Worm (Caenorhabditis elegans) whole organism, L1 larva: Measurements from ENCODE around the gene subs-4.

ENCODE experiments used
- aha-1 ChIP-seq: fragments of 150-350 bp; optimal IDR thresholded peaks from 2 replicates; lab custom pipeline; 2014; ENCODE audit warnings: missing biosample characterization, missing genetic modification characterization
- alr-1 ChIP-seq: fragments of 200-800 bp; sonication (Bioruptor generic); optimal IDR thresholded peaks from 2 replicates; lab custom pipeline; 2018; ENCODE audit warnings: borderline replicate concordance, mild to moderate bottlenecking, missing genetic modification characterization, missing compliant biosample characterization
- ceh-63 ChIP-seq: fragments of 200-800 bp; sonication (Bioruptor generic); optimal IDR thresholded peaks from 2 replicates; lab custom pipeline; 2018; ENCODE audit warnings: mild to moderate bottlenecking, missing genetic modification characterization, missing compliant biosample characterization
- ceh-82 ChIP-seq, 3 experiments: fragments of 150-350 bp in 1 of 3; sonication (generic microtip) in 2 of 3; optimal IDR thresholded peaks; 2 replicates each; lab custom pipeline; 2014 to 2017; ENCODE audit warnings: missing biosample characterization in 3 of 3, missing genetic modification characterization in 3 of 3
- ceh-88 ChIP-seq: fragments of 200-800 bp; sonication (Bioruptor generic); IDR thresholded peaks from 2 replicates; pipeline ENCODE4 v1.3.6; 2022; ENCODE audit warnings: missing genetic modification characterization, missing compliant biosample characterization
- efl-1 ChIP-seq, 4 experiments: fragments of 150-350 bp; optimal IDR thresholded peaks in 3 of 4; peaks in 1 of 4; 1 replicate in 1 of 4; 2 replicates in 3 of 4; lab custom pipeline; 2014; ENCODE audit warnings: missing biosample characterization in 2 of 4, missing genetic modification characterization in 2 of 4, missing genetic modification reagents in 2 of 4
- egl-13 ChIP-seq: sonication (generic microtip); optimal IDR thresholded peaks from 2 replicates; lab custom pipeline; 2016; ENCODE audit warnings: missing genotype, missing genetic modification reagents, missing genetic modification characterization, missing compliant biosample characterization
- fkh-10 ChIP-seq: sonication (generic microtip); optimal IDR thresholded peaks from 2 replicates; lab custom pipeline; 2017; ENCODE audit warnings: missing biosample characterization, missing genetic modification reagents, missing genetic modification characterization
- fkh-4 ChIP-seq: sonication (generic microtip); optimal IDR thresholded peaks from 2 replicates; lab custom pipeline; 2016; ENCODE audit warnings: missing compliant biosample characterization, missing genetic modification characterization, borderline replicate concordance
- fkh-8 ChIP-seq: sonication (generic microtip); optimal IDR thresholded peaks from 2 replicates; lab custom pipeline; 2016; ENCODE audit warnings: mild to moderate bottlenecking, missing genetic modification characterization, missing compliant biosample characterization
- hpl-2 ChIP-seq: fragments of 150-350 bp; optimal IDR thresholded peaks from 2 replicates; lab custom pipeline; 2014; ENCODE audit warnings: missing biosample characterization, missing genetic modification reagents, missing genetic modification characterization
- irx-1 ChIP-seq: sonication (generic microtip); optimal IDR thresholded peaks from 2 replicates; lab custom pipeline; 2016; ENCODE audit warnings: missing genetic modification characterization, missing compliant biosample characterization
- isw-1 ChIP-seq: fragments of 200-800 bp; sonication (Bioruptor generic); IDR thresholded peaks from 2 replicates; pipeline ENCODE4 v1.3.6; 2022; ENCODE audit warnings: missing genetic modification characterization, missing compliant biosample characterization
- jun-1 ChIP-seq: fragments of 150-350 bp; optimal IDR thresholded peaks from 2 replicates; lab custom pipeline; 2014; ENCODE audit warnings: missing biosample characterization, missing genetic modification reagents, missing genetic modification characterization
- lin-14 ChIP-seq: fragments of 200-800 bp; sonication (Bioruptor generic); optimal IDR thresholded peaks from 2 replicates; lab custom pipeline; 2018; ENCODE audit warnings: mild to moderate bottlenecking, missing genetic modification characterization, moderate library complexity, missing compliant biosample characterization
- lin-35 ChIP-seq, 2 experiments: fragments of 150-350 bp; optimal IDR thresholded peaks; 2 replicates each; lab custom pipeline; 2014; ENCODE audit warnings: missing biosample characterization in 2 of 2, missing genetic modification characterization in 2 of 2, missing genetic modification reagents in 2 of 2
- lir-3 ChIP-seq: sonication (generic microtip); optimal IDR thresholded peaks from 2 replicates; lab custom pipeline; 2016; ENCODE audit warnings: mild to moderate bottlenecking, missing genetic modification characterization, moderate library complexity, missing compliant biosample characterization; ENCODE audit not compliant: poor library complexity
- lsy-2 ChIP-seq, 2 experiments: fragments of 150-350 bp; optimal IDR thresholded peaks; 2 replicates each; lab custom pipeline; 2014; ENCODE audit warnings: missing biosample characterization in 2 of 2, missing genetic modification characterization in 2 of 2
- mab-9 ChIP-seq: fragments of 200-800 bp; sonication (Bioruptor generic); IDR thresholded peaks from 2 replicates; pipeline ENCODE4 v1.3.6; 2022; ENCODE audit warnings: missing genetic modification reagents, missing genetic modification characterization, missing compliant biosample characterization
- mep-1 ChIP-seq: fragments of 150-350 bp; optimal IDR thresholded peaks from 2 replicates; lab custom pipeline; 2014; ENCODE audit warnings: missing biosample characterization, missing genetic modification characterization
- nhr-47 ChIP-seq: sonication (generic microtip); optimal IDR thresholded peaks from 2 replicates; lab custom pipeline; 2016; ENCODE audit warnings: mild to moderate bottlenecking, missing genetic modification characterization, moderate library complexity, missing compliant biosample characterization
- nhr-71 ChIP-seq: sonication (generic microtip); optimal IDR thresholded peaks from 2 replicates; lab custom pipeline; 2016; ENCODE audit warnings: mild to moderate bottlenecking, missing genetic modification characterization, moderate library complexity, missing compliant biosample characterization
- nhr-77 ChIP-seq: fragments of 150-350 bp; optimal IDR thresholded peaks from 2 replicates; lab custom pipeline; 2014; ENCODE audit warnings: missing biosample characterization, missing genetic modification characterization
- nhr-84 ChIP-seq: sonication (generic microtip); optimal IDR thresholded peaks from 2 replicates; lab custom pipeline; 2017; ENCODE audit warnings: missing biosample characterization, missing genetic modification characterization
- pag-3 ChIP-seq: sonication (generic microtip); optimal IDR thresholded peaks from 2 replicates; lab custom pipeline; 2017; ENCODE audit warnings: missing genetic modification characterization, mild to moderate bottlenecking, missing compliant biosample characterization, antibody characterized with exemption, borderline replicate concordance; ENCODE audit not compliant: insufficient read depth
- pax-3 ChIP-seq: fragments of 200-800 bp; sonication (Bioruptor generic); optimal IDR thresholded peaks from 2 replicates; lab custom pipeline; 2018; ENCODE audit warnings: mild to moderate bottlenecking, missing genetic modification characterization, moderate library complexity, missing compliant biosample characterization
- pqm-1 ChIP-seq: sonication (generic microtip); optimal IDR thresholded peaks from 3 replicates; lab custom pipeline; 2017; ENCODE audit warnings: missing biosample characterization, missing genetic modification characterization
- skn-1 ChIP-seq: fragments of 150-350 bp; optimal IDR thresholded peaks from 2 replicates; lab custom pipeline; 2014; ENCODE audit warnings: missing biosample characterization, missing genetic modification characterization
- snu-23 ChIP-seq: sonication (generic microtip); optimal IDR thresholded peaks from 2 replicates; lab custom pipeline; 2016; ENCODE audit warnings: missing genetic modification characterization, missing compliant biosample characterization
- sox-4 ChIP-seq: sonication (generic microtip); optimal IDR thresholded peaks from 2 replicates; lab custom pipeline; 2016; ENCODE audit warnings: missing genetic modification characterization, missing compliant biosample characterization
- sptf-1 ChIP-seq: fragments of 150-350 bp; optimal IDR thresholded peaks from 2 replicates; lab custom pipeline; 2014; ENCODE audit warnings: missing biosample characterization, missing genetic modification characterization
- swsn-7 ChIP-seq: sonication (generic microtip); optimal IDR thresholded peaks from 2 replicates; lab custom pipeline; 2016; ENCODE audit warnings: missing genetic modification characterization, missing compliant biosample characterization
- tbx-2 ChIP-seq: sonication (generic microtip); optimal IDR thresholded peaks from 2 replicates; lab custom pipeline; 2016; ENCODE audit warnings: missing genetic modification characterization, missing compliant biosample characterization
- unc-62 ChIP-seq: fragments of 150-350 bp; optimal IDR thresholded peaks from 2 replicates; lab custom pipeline; 2014; ENCODE audit warnings: missing biosample characterization, missing genetic modification reagents, missing genetic modification characterization
- unc-86 ChIP-seq: sonication (generic microtip); optimal IDR thresholded peaks from 2 replicates; lab custom pipeline; 2016; ENCODE audit warnings: missing genetic modification characterization, missing compliant biosample characterization
- vab-15 ChIP-seq: sonication (generic microtip); optimal IDR thresholded peaks from 2 replicates; lab custom pipeline; 2017; ENCODE audit warnings: missing genotype, mild to moderate bottlenecking, missing genetic modification characterization, missing compliant biosample characterization
- zag-1 ChIP-seq: fragments of 150-350 bp; optimal IDR thresholded peaks from 2 replicates; lab custom pipeline; 2014; ENCODE audit warnings: missing biosample characterization, missing genetic modification characterization
- zip-4 ChIP-seq: fragments of 200-800 bp; sonication (Bioruptor generic); optimal IDR thresholded peaks from 2 replicates; lab custom pipeline; 2018; ENCODE audit warnings: mild to moderate bottlenecking, missing genetic modification characterization, moderate library complexity, missing compliant biosample characterization
- ztf-11 ChIP-seq, 2 experiments: sonication (generic microtip); optimal IDR thresholded peaks; 2 replicates each; lab custom pipeline; 2016 to 2017; ENCODE audit warnings: missing genetic modification characterization in 2 of 2, missing biosample characterization in 1 of 2, missing compliant biosample characterization in 1 of 2

subs-4 gene

ce11 chrIII:11381922-11382321 lies at the start of gene subs-4:
subs-4 (plus strand) TSS chrIII:11382222.
- TF ChIP-seq pax-3 (tag; lab: Kevin White, UChicago): no peak
- no peak for TF ChIP-seq jun-1 (tag; lab: Kevin White, UChicago)
- no peak for TF ChIP-seq lsy-2 (tag; optimal IDR thresholded peaks at IDR 0.05; lab: Kevin White, UChicago)
- no peak for TF ChIP-seq aha-1 (tag; lab: Kevin White, UChicago)
- TF ChIP-seq vab-15 (tag; lab: Kevin White, UChicago): no peak
- TF ChIP-seq mab-9 (GFP tag; lab: Robert Waterston, UW): no peak
- no peak for TF ChIP-seq pqm-1 (tag; lab: Kevin White, UChicago)
- TF ChIP-seq unc-62 (GFP tag; lab: Kevin White, UChicago): no peak
- no peak for TF ChIP-seq alr-1
- TF ChIP-seq lir-3 (tag; lab: Kevin White, UChicago): no peak
- no peak for TF ChIP-seq snu-23 (GFP tag; lab: Kevin White, UChicago)
- no peak for TF ChIP-seq ceh-88 (GFP tag; lab: Robert Waterston, UW)

DNA sequence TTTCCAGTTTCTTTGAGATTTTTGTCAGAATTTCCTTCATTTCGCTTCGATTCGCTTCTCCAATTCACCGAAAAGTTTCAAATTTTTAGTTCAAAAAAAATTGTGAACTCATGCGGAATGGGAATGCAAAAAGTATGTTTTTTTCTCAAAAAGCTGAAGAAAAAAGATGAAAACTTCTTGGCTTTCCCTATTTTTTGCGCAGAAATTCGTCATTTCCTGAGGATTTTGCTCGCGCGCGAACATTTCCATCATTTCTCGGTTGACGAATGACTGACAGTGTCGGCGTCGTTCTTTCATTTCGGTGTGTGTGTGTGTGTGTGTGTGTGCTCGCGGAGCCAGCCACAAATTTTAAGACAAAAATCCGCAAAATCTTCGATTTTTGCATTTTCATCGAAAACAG lies 49.7 kb upstream of the subs-4 start:
- TF ChIP-seq sox-4 (no peak), nhr-77 (tag; lab: Kevin White, UChicago) (no peak), pax-3 (tag; lab: Kevin White, UChicago) (no peak), pag-3 (tag; lab: Kevin White, UChicago) (no peak), hpl-2 (GFP tag; lab: Kevin White, UChicago) (no peak)

DNA sequence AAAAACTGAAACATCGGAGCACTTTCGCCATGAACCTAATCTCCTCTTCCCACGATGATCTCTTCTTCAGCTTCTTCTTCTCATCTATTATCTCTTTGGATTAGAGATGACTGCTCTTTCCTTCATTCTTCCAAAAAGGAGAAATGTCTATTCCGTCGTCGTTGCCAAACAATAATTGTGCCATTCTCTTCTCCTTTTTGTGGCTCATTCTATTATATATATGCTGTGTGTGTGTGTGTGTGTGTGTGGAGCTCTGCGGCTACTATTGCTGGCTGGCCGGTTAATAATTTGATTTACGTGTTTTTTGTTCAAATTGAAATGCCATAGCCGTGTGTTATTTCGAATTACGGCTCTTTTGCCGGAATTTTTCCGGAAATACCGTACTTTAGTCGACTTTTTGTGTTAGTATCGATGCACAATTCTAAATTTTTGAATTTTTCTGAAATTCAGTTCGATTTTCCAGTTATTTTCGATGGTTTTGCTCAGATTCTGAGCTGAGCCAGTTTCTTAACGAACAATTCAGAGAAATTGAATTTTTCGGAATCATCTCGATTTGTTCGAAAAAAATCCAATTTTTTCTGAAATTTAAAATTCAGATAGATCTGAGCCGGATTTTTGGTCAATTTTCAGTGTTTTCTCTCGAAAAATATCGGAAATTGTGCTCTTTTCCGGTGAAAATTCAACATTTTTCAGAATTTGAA lies 48.8 kb upstream of the subs-4 start, which contains the start of gene T28D6.5:
Gene T28D6.5 (plus strand): TSS at position 651 of the 701 bp plus-strand sequence.
- no peak for TF ChIP-seq ceh-63 (GFP tag; lab: Kevin White, UChicago)

DNA sequence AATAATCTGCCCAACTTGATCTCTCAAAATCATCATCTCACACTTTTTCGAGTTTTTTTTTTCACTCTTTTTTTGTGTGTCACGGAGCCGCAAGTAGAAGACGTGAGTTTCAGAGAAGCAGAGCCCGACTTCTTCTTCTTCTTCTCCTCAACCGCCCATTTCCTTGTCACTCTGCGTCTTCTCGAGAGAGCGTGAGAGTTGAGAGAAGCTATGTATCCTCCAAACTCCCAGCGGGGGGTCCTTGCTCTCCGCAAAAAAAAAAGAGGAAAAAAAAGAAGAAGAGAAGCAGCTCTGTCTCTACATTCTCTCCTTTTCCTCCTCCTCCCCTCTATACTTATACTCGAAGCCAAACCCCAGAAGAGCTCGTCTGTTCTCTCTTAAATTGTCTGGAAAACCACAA lies 47.7 kb upstream of the subs-4 start:
- TF ChIP-seq sptf-1 (tag; lab: Kevin White, UChicago) (no peak), nhr-47 (tag; lab: Kevin White, UChicago) (peak; percentile 49), zip-4 (GFP tag; lab: Kevin White, UChicago) (no peak), fkh-4 (tag; lab: Kevin White, UChicago) (no peak), egl-13 (peak; percentile 16), skn-1 (tag; lab: Kevin White, UChicago) (peak; percentile 20), swsn-7 (tag; lab: Kevin White, UChicago) (peak; percentile 32), lin-35 (GFP tag; optimal IDR thresholded peaks at IDR 0.05; lab: Kevin White, UChicago) (peak in 1 of 2 experiments; percentile 35), lsy-2 (tag; optimal IDR thresholded peaks at IDR 0.05; lab: Kevin White, UChicago) (peak in 1 of 2 experiments; percentile 50), ceh-82 (tag; optimal IDR thresholded peaks at IDR 0.05; lab: Kevin White, UChicago) (peak in 2 of 3 experiments; percentile 31 to 80), ceh-88 (GFP tag; lab: Robert Waterston, UW) (no peak), pag-3 (tag; lab: Kevin White, UChicago) (no peak), zag-1 (no peak), unc-86 (peak; percentile 45), fkh-8 (tag; lab: Kevin White, UChicago) (peak; percentile 67), isw-1 (GFP tag; lab: Robert Waterston, UW) (no peak), fkh-10 (peak; percentile 67), tbx-2 (tag; lab: Kevin White, UChicago) (peak; percentile 12), snu-23 (GFP tag; lab: Kevin White, UChicago) (peak; percentile 27), nhr-84 (tag; lab: Kevin White, UChicago) (no peak), lin-14 (GFP tag; lab: Kevin White, UChicago) (peak; percentile 79), irx-1 (no peak), efl-1 (optimal IDR thresholded peaks at IDR 0.05; lab: Kevin White, UChicago) (peak; percentile 25 to 38), efl-1 (GFP tag; optimal IDR thresholded peaks at IDR 0.05 in 1 of 2; lab: Kevin White, UChicago) (no peak), ztf-11 (tag; optimal IDR thresholded peaks at IDR 0.05; lab: Kevin White, UChicago) (no peak), nhr-71 (tag; lab: Kevin White, UChicago) (peak; percentile 50), mep-1 (tag; lab: Kevin White, UChicago) (no peak)
